Worm (Caenorhabditis elegans) whole organism, early embryonic: Measurements from ENCODE around the gene sra-36.

Source experiments
- B0310.2 ChIP-seq: sonication (generic microtip); optimal IDR thresholded peaks from 2 replicates; lab custom pipeline; 2016; ENCODE audit warnings: mild to moderate bottlenecking, missing genetic modification characterization, missing compliant biosample characterization
- F13C5.2 ChIP-seq: sonication (generic microtip); optimal IDR thresholded peaks from 2 replicates; lab custom pipeline; 2017; ENCODE audit warnings: mild to moderate bottlenecking, missing genetic modification characterization, inconsistent platforms, missing compliant biosample characterization
- aly-1 ChIP-seq: sonication (generic microtip); optimal IDR thresholded peaks from 2 replicates; lab custom pipeline; 2016; ENCODE audit warnings: missing genetic modification characterization, missing compliant biosample characterization
- ama-1 ChIP-seq: fragments of 150-350 bp; optimal IDR thresholded peaks from 2 replicates; lab custom pipeline; 2014
- ceh-13 ChIP-seq: fragments of 200-800 bp; sonication (Bioruptor generic); optimal IDR thresholded peaks from 2 replicates; lab custom pipeline; 2018; ENCODE audit warnings: mild to moderate bottlenecking, missing genetic modification characterization, missing compliant biosample characterization
- ceh-36 ChIP-seq: sonication (generic microtip); optimal IDR thresholded peaks from 2 replicates; lab custom pipeline; 2016; ENCODE audit warnings: missing genetic modification characterization, inconsistent platforms, missing compliant biosample characterization
- ets-7 ChIP-seq: sonication (generic microtip); optimal IDR thresholded peaks from 2 replicates; lab custom pipeline; 2016; ENCODE audit warnings: missing genotype, missing genetic modification characterization, missing compliant biosample characterization
- flt-1 ChIP-seq: fragments of 200-800 bp; sonication (Bioruptor generic); IDR thresholded peaks from 2 replicates; pipeline ENCODE4 v1.3.6; 2022; ENCODE audit warnings: missing genetic modification characterization, missing compliant biosample characterization
- hmbx-1 ChIP-seq: sonication (generic microtip); optimal IDR thresholded peaks from 2 replicates; lab custom pipeline; 2016; ENCODE audit warnings: mild to moderate bottlenecking, missing genetic modification characterization, missing compliant biosample characterization
- hmg-4 ChIP-seq: fragments of 200-800 bp; sonication (Bioruptor generic); optimal IDR thresholded peaks from 2 replicates; lab custom pipeline; 2018; ENCODE audit warnings: mild to moderate bottlenecking, missing genetic modification characterization, missing compliant biosample characterization
- hnd-1 ChIP-seq: sonication (generic microtip); optimal IDR thresholded peaks from 2 replicates; lab custom pipeline; 2016; ENCODE audit warnings: missing genetic modification characterization, missing compliant biosample characterization
- pes-1 ChIP-seq: fragments of 200-800 bp; sonication (Bioruptor generic); IDR thresholded peaks from 2 replicates; pipeline ENCODE4 v1.3.6; 2022; ENCODE audit warnings: missing genetic modification reagents, missing genetic modification characterization, missing compliant biosample characterization
- scrt-1 ChIP-seq: fragments of 200-800 bp; sonication (Bioruptor generic); IDR thresholded peaks from 2 replicates; pipeline ENCODE4 v1.3.6; 2022; ENCODE audit warnings: missing genetic modification characterization, missing compliant biosample characterization
- sea-1 ChIP-seq: fragments of 200-800 bp; sonication (Bioruptor generic); conservative IDR thresholded peaks from 2 replicates; pipeline ENCODE4 v1.3.6; 2022; ENCODE audit warnings: missing genetic modification characterization, missing compliant biosample characterization
- tbx-11 ChIP-seq: fragments of 200-800 bp; sonication (Bioruptor generic); IDR thresholded peaks from 2 replicates; pipeline ENCODE4 v1.3.6; 2022; ENCODE audit warnings: missing genetic modification characterization, missing compliant biosample characterization
- tbx-37 ChIP-seq: fragments of 200-800 bp; sonication (Bioruptor generic); conservative IDR thresholded peaks from 2 replicates; pipeline ENCODE4 v1.3.6; 2022; ENCODE audit warnings: missing genetic modification reagents, missing genetic modification characterization, missing compliant biosample characterization
- tra-4 ChIP-seq: sonication (generic microtip); optimal IDR thresholded peaks from 2 replicates; lab custom pipeline; 2017; ENCODE audit warnings: missing genetic modification characterization, missing compliant biosample characterization

Gene sra-36

ce11 chrII:4562503-4563000 is 22.0 kb upstream of the sra-36 start, which contains the start of gene dao-2:
dao-2 (plus strand) TSS chrII:4562950.
- TF ChIP-seq tbx-37 (GFP tag; lab: Robert Waterston, UW) (no peak), F13C5.2 (tag; lab: Kevin White, UChicago) (no peak)

ce11 chrII:4560068-4560467 is 19.5 kb upstream of the sra-36 start, which contains the start of gene M03A1.8:
M03A1.8 (plus strand) TSS chrII:4560336.
- no peak for TF ChIP-seq hnd-1 (tag; lab: Kevin White, UChicago)
- TF ChIP-seq ceh-36 (tag; lab: Kevin White, UChicago), result no peak
- no peak for TF ChIP-seq tbx-37 (GFP tag; lab: Robert Waterston, UW)
- no peak for TF ChIP-seq pes-1 (GFP tag; lab: Robert Waterston, UW)
- no peak for TF ChIP-seq scrt-1 (GFP tag; lab: Robert Waterston, UW)
- no peak for TF ChIP-seq B0310.2
- TF ChIP-seq ets-7 (tag; lab: Kevin White, UChicago), result no peak
- no peak for TF ChIP-seq hmbx-1 (tag; lab: Kevin White, UChicago)
- no peak for TF ChIP-seq aly-1
- TF ChIP-seq tbx-11, result no peak
- no peak for TF ChIP-seq tra-4 (tag; lab: Kevin White, UChicago)
- no peak for TF ChIP-seq sea-1
- no peak for TF ChIP-seq hmg-4 (GFP tag; lab: Kevin White, UChicago)
- no peak for TF ChIP-seq F13C5.2 (tag; lab: Kevin White, UChicago)
- no peak for TF ChIP-seq ceh-13 (GFP tag; lab: Kevin White, UChicago)
- no peak for TF ChIP-seq flt-1 (GFP tag; lab: Robert Waterston, UW)
- TF ChIP-seq ama-1 (lab: Kevin White, UChicago), result no peak

ce11 chrII:4557487-4557886 is 17.0 kb upstream of the sra-36 start, which contains the start of gene M03A1.3:
M03A1.3 (plus strand) TSS chrII:4557787.
- TF ChIP-seq tbx-11 (no peak), ets-7 (tag; lab: Kevin White, UChicago) (no peak), hmbx-1 (tag; lab: Kevin White, UChicago) (no peak), tbx-37 (GFP tag; lab: Robert Waterston, UW) (no peak), B0310.2 (no peak), sea-1 (no peak), hmg-4 (GFP tag; lab: Kevin White, UChicago) (no peak), flt-1 (GFP tag; lab: Robert Waterston, UW) (no peak), hnd-1 (tag; lab: Kevin White, UChicago) (no peak), F13C5.2 (tag; lab: Kevin White, UChicago) (no peak)

- no peak for TF ChIP-seq ceh-13 (GFP tag; lab: Kevin White, UChicago)
- TF ChIP-seq hmbx-1 (tag; lab: Kevin White, UChicago), result no peak
- TF ChIP-seq hmg-4 (GFP tag; lab: Kevin White, UChicago), result no peak
- TF ChIP-seq B0310.2, result no peak
Observed at ce11 chrII:4552088-4552487, 11.6 kb upstream of the sra-36 start.

ce11 chrII:4550783-4551182 is 10.3 kb upstream of the sra-36 start, which contains the start of gene K07E1.1:
K07E1.1 (plus strand) TSS chrII:4551083.
- TF ChIP-seq hmbx-1 (tag; lab: Kevin White, UChicago), result no peak
- no peak for TF ChIP-seq scrt-1 (GFP tag; lab: Robert Waterston, UW)
- no peak for TF ChIP-seq flt-1 (GFP tag; lab: Robert Waterston, UW)
- TF ChIP-seq ets-7 (tag; lab: Kevin White, UChicago), result no peak
- TF ChIP-seq hmg-4 (GFP tag; lab: Kevin White, UChicago), result no peak
- no peak for TF ChIP-seq sea-1
- TF ChIP-seq tra-4 (tag; lab: Kevin White, UChicago), result no peak
- no peak for TF ChIP-seq B0310.2
- TF ChIP-seq hnd-1 (tag; lab: Kevin White, UChicago), result no peak
- TF ChIP-seq pes-1 (GFP tag; lab: Robert Waterston, UW), result no peak
- TF ChIP-seq tbx-11, result no peak

- TF ChIP-seq ets-7 (tag; lab: Kevin White, UChicago) (no peak), ama-1 (lab: Kevin White, UChicago) (no peak), tbx-11 (no peak), flt-1 (GFP tag; lab: Robert Waterston, UW) (no peak), B0310.2 (no peak), tra-4 (tag; lab: Kevin White, UChicago) (no peak), hmg-4 (GFP tag; lab: Kevin White, UChicago) (no peak), pes-1 (GFP tag; lab: Robert Waterston, UW) (no peak), aly-1 (no peak), ceh-36 (tag; lab: Kevin White, UChicago) (no peak), sea-1 (no peak)
Observed at ce11 chrII:4549983-4550572, 9.5 kb upstream of the sra-36 start.

ce11 chrII:4548408-4548807 is 7.9 kb upstream of the sra-36 start:
- TF ChIP-seq ama-1 (lab: Kevin White, UChicago), result no peak
- no peak for TF ChIP-seq scrt-1 (GFP tag; lab: Robert Waterston, UW)
- TF ChIP-seq ets-7 (tag; lab: Kevin White, UChicago), result no peak
- TF ChIP-seq tbx-37 (GFP tag; lab: Robert Waterston, UW), result no peak
- no peak for TF ChIP-seq ceh-13 (GFP tag; lab: Kevin White, UChicago)

- TF ChIP-seq hmg-4 (GFP tag; lab: Kevin White, UChicago) (no peak), sea-1 (no peak), scrt-1 (GFP tag; lab: Robert Waterston, UW) (no peak), B0310.2 (no peak), ets-7 (tag; lab: Kevin White, UChicago) (no peak), aly-1 (no peak), F13C5.2 (tag; lab: Kevin White, UChicago) (no peak), ama-1 (lab: Kevin White, UChicago) (no peak), ceh-36 (tag; lab: Kevin White, UChicago) (no peak), tbx-11 (no peak), tbx-37 (GFP tag; lab: Robert Waterston, UW) (no peak), ceh-13 (GFP tag; lab: Kevin White, UChicago) (no peak), pes-1 (GFP tag; lab: Robert Waterston, UW) (no peak), flt-1 (GFP tag; lab: Robert Waterston, UW) (no peak), hnd-1 (tag; lab: Kevin White, UChicago) (no peak), tra-4 (tag; lab: Kevin White, UChicago) (no peak), hmbx-1 (tag; lab: Kevin White, UChicago) (no peak)
Observed at ce11 chrII:4543568-4543967, 3.0 kb upstream of the sra-36 start, which contains the start of gene sra-34. sra-34 (minus strand) TSS chrII:4543668.
